Fruit fly (Drosophila melanogaster) whole organism, pupa: ENCODE measurements around the gene fit.

ENCODE experiments used
- CG10348 ChIP-seq: fragments of 200-800 bp; sonication (Bioruptor generic); IDR thresholded peaks from 2 replicates; pipeline ENCODE4 v1.3.6; 2022; ENCODE audit warnings: missing biosample characterization, missing genetic modification characterization
- CG13204 ChIP-seq: fragments of 200-800 bp; sonication (Bioruptor generic); optimal IDR thresholded peaks from 2 replicates; lab custom pipeline; 2018; ENCODE audit warnings: missing biosample characterization, mild to moderate bottlenecking, missing genetic modification characterization, moderate library complexity
- CG15710 ChIP-seq: fragments of 200-800 bp; sonication (Bioruptor generic); optimal IDR thresholded peaks from 2 replicates; lab custom pipeline; 2018; ENCODE audit warnings: missing biosample characterization, mild to moderate bottlenecking, missing genetic modification characterization, moderate library complexity
- CG8301 ChIP-seq: fragments of 200-800 bp; sonication (Bioruptor generic); optimal IDR thresholded peaks from 2 replicates; lab custom pipeline; 2018; ENCODE audit warnings: missing biosample characterization, mild to moderate bottlenecking, missing genetic modification characterization
- D1 ChIP-seq: fragments of 200-800 bp; sonication (Bioruptor generic); optimal IDR thresholded peaks from 2 replicates; lab custom pipeline; 2018; ENCODE audit warnings: missing biosample characterization, mild to moderate bottlenecking, missing genetic modification characterization, moderate library complexity
- EcR ChIP-seq: fragments of 200-800 bp; sonication (Bioruptor generic); optimal IDR thresholded peaks from 3 replicates; lab custom pipeline; 2019; ENCODE audit warnings: missing biosample characterization, missing genetic modification characterization, mild to moderate bottlenecking, moderate library complexity, missing genetic modification reagents
- Ets98B ChIP-seq: fragments of 200-800 bp; sonication (Bioruptor generic); IDR thresholded peaks from 2 replicates; pipeline ENCODE4 v1.3.6; 2022; ENCODE audit warnings: missing biosample characterization, missing genetic modification characterization
- Pif1A ChIP-seq: fragments of 200-800 bp; sonication (Bioruptor generic); optimal IDR thresholded peaks from 3 replicates; lab custom pipeline; 2016; ENCODE audit warnings: missing biosample characterization, missing genetic modification characterization
- Snoo ChIP-seq: fragments of 200-800 bp; sonication (Bioruptor generic); optimal IDR thresholded peaks from 3 replicates; lab custom pipeline; 2017; ENCODE audit warnings: missing biosample characterization, mild to moderate bottlenecking, missing genetic modification characterization, inconsistent platforms
- fd96Ca ChIP-seq: fragments of 200-800 bp; sonication (Bioruptor generic); IDR thresholded peaks from 3 replicates; pipeline ENCODE4 v1.3.6; 2022; ENCODE audit warnings: missing biosample characterization, missing genetic modification characterization
- rn ChIP-seq: fragments of 200-800 bp; sonication (Bioruptor generic); IDR thresholded peaks from 2 replicates; pipeline ENCODE4 v1.3.6; 2022; ENCODE audit warnings: missing biosample characterization, missing genetic modification characterization

dm6 chr3R:21841474-21842376 is 42.5 kb downstream of the fit start:
- TF ChIP-seq CG10348 (GFP tag; lab: Robert Waterston, UW) (no peak), CG13204 (GFP tag; lab: Kevin White, UChicago) (peak; percentile 16), Snoo (tag; lab: Kevin White, UChicago) (no peak), EcR (GFP tag; lab: Kevin White, UChicago) (peak; percentile 55), Ets98B (GFP tag; lab: Robert Waterston, UW) (no peak), Pif1A (GFP tag; lab: Kevin White, UChicago) (no peak), fd96Ca (no peak), D1 (no peak), CG8301 (no peak), rn (no peak), CG15710 (tag; lab: Kevin White, UChicago) (peak; percentile 29)
